Worm (Caenorhabditis elegans) whole organism, late embryonic: ENCODE measurements around the gene col-98.

ENCODE experiments used
- K09A11.1 ChIP-seq: sonication (generic microtip); optimal IDR thresholded peaks from 2 replicates; lab custom pipeline; 2017; ENCODE audit warnings: antibody characterized with exemption, mild to moderate bottlenecking, missing genetic modification characterization, missing compliant biosample characterization; ENCODE audit not compliant: insufficient read depth
- ahr-1 ChIP-seq: sonication (generic microtip); optimal IDR thresholded peaks from 2 replicates; lab custom pipeline; 2016; ENCODE audit warnings: missing genetic modification characterization, missing compliant biosample characterization
- ama-1 ChIP-seq: fragments of 150-350 bp; optimal IDR thresholded peaks from 2 replicates; lab custom pipeline; 2014
- ceh-34 ChIP-seq: sonication (generic microtip); optimal IDR thresholded peaks from 2 replicates; lab custom pipeline; 2016; ENCODE audit warnings: mild to moderate bottlenecking, missing genetic modification characterization, missing compliant biosample characterization
- ceh-6 ChIP-seq: fragments of 200-800 bp; sonication (Bioruptor generic); optimal IDR thresholded peaks from 2 replicates; lab custom pipeline; 2018; ENCODE audit warnings: mild to moderate bottlenecking, missing genetic modification characterization, missing compliant biosample characterization
- gmeb-2 ChIP-seq: sonication (generic microtip); optimal IDR thresholded peaks from 2 replicates; lab custom pipeline; 2016; ENCODE audit warnings: missing genetic modification characterization, inconsistent platforms, missing compliant biosample characterization
- nfya-1 ChIP-seq: sonication (generic microtip); optimal IDR thresholded peaks from 2 replicates; lab custom pipeline; 2017; ENCODE audit warnings: missing genetic modification characterization, mild to moderate bottlenecking, missing compliant biosample characterization, antibody characterized with exemption, moderate library complexity
- pha-4 ChIP-seq: fragments of 150-350 bp; optimal IDR thresholded peaks from 2 replicates; lab custom pipeline; 2018; ENCODE audit warnings: missing biosample characterization, missing genetic modification reagents, missing genetic modification characterization
- pqm-1 ChIP-seq: sonication (generic microtip); optimal IDR thresholded peaks from 2 replicates; lab custom pipeline; 2016; ENCODE audit warnings: missing genetic modification characterization, missing compliant biosample characterization
- unc-55 ChIP-seq: sonication (generic microtip); optimal IDR thresholded peaks from 2 replicates; lab custom pipeline; 2017; ENCODE audit warnings: missing biosample characterization, missing genetic modification reagents, missing genetic modification characterization

- no peak for TF ChIP-seq nfya-1 (tag; lab: Kevin White, UChicago)
- no peak for TF ChIP-seq ahr-1
- no peak for TF ChIP-seq pha-4 (tag; lab: Kevin White, UChicago)
- TF ChIP-seq gmeb-2 (tag; lab: Kevin White, UChicago), result no peak
- no peak for TF ChIP-seq K09A11.1
- TF ChIP-seq pqm-1 (tag; lab: Kevin White, UChicago), result no peak
- TF ChIP-seq ceh-6 (GFP tag; lab: Kevin White, UChicago), result no peak
- no peak for TF ChIP-seq ceh-34 (tag; lab: Kevin White, UChicago)
- no peak for TF ChIP-seq unc-55 (GFP tag; lab: Kevin White, UChicago)
- no peak for TF ChIP-seq ama-1 (lab: Kevin White, UChicago)
Measured at ce11 chrIII:13004316-13004715, 14.5 kb upstream of the col-98 start.
